Fruit fly (Drosophila melanogaster) whole organism, adult: ENCODE results near the gene CG33272.

ENCODE experiments used
- CG11617 ChIP-seq: fragments of 200-800 bp; sonication (Bioruptor generic); optimal IDR thresholded peaks from 2 replicates; lab custom pipeline; 2017; ENCODE audit warnings: mild to moderate bottlenecking, missing biosample characterization, missing genetic modification reagents, missing genetic modification characterization
- CG12768 ChIP-seq: fragments of 200-800 bp; sonication (Bioruptor generic); optimal IDR thresholded peaks from 2 replicates; lab custom pipeline; 2017; ENCODE audit warnings: missing biosample characterization, missing genetic modification characterization, mild to moderate bottlenecking, moderate library complexity, missing genetic modification reagents
- CG14711 ChIP-seq: fragments of 200-800 bp; sonication (Bioruptor generic); optimal IDR thresholded peaks from 2 replicates; lab custom pipeline; 2018; ENCODE audit warnings: missing biosample characterization, mild to moderate bottlenecking, missing genetic modification characterization, moderate library complexity
- CG1620 ChIP-seq: fragments of 200-800 bp; sonication (Bioruptor generic); optimal IDR thresholded peaks from 2 replicates; lab custom pipeline; 2016; ENCODE audit warnings: missing biosample characterization, missing genetic modification characterization
- CG33017 ChIP-seq: fragments of 200-800 bp; sonication (Bioruptor generic); optimal IDR thresholded peaks from 2 replicates; lab custom pipeline; 2018; ENCODE audit warnings: missing biosample characterization, mild to moderate bottlenecking, missing genetic modification characterization, moderate library complexity
- CG5204 ChIP-seq: fragments of 200-800 bp; sonication (Bioruptor generic); optimal IDR thresholded peaks from 2 replicates; lab custom pipeline; 2016; ENCODE audit warnings: missing biosample characterization, missing genetic modification characterization
- CG7045 ChIP-seq: fragments of 200-800 bp; sonication (Bioruptor generic); optimal IDR thresholded peaks from 2 replicates; lab custom pipeline; 2017; ENCODE audit warnings: missing biosample characterization, mild to moderate bottlenecking, missing genetic modification characterization
- CG7101 ChIP-seq: fragments of 200-800 bp; sonication (Bioruptor generic); optimal IDR thresholded peaks from 2 replicates; lab custom pipeline; 2018; ENCODE audit warnings: missing biosample characterization, mild to moderate bottlenecking, missing genetic modification characterization, moderate library complexity
- Clk ChIP-seq: fragments of 200-800 bp; sonication (Bioruptor generic); optimal IDR thresholded peaks from 2 replicates; lab custom pipeline; 2017; ENCODE audit warnings: missing biosample characterization, missing genetic modification characterization
- Crg-1 ChIP-seq: fragments of 200-800 bp; sonication (Bioruptor generic); optimal IDR thresholded peaks from 2 replicates; lab custom pipeline; 2016; ENCODE audit warnings: missing biosample characterization, missing genetic modification characterization
- Hr96 ChIP-seq: fragments of 200-800 bp; sonication (Bioruptor generic); optimal IDR thresholded peaks from 2 replicates; lab custom pipeline; 2016; ENCODE audit warnings: missing biosample characterization, missing genetic modification characterization
- Mnt ChIP-seq: fragments of 200-800 bp; sonication (Bioruptor generic); optimal IDR thresholded peaks from 2 replicates; lab custom pipeline; 2016; ENCODE audit warnings: missing biosample characterization, mild to moderate bottlenecking, missing genetic modification characterization
- bab1 ChIP-seq: fragments of 200-800 bp; sonication (Bioruptor generic); optimal IDR thresholded peaks from 3 replicates; lab custom pipeline; 2019; ENCODE audit warnings: missing biosample characterization, mild to moderate bottlenecking, missing genetic modification characterization, moderate library complexity
- cic ChIP-seq: fragments of 200-800 bp; sonication (Bioruptor generic); optimal IDR thresholded peaks from 2 replicates; lab custom pipeline; 2017; ENCODE audit warnings: missing biosample characterization, mild to moderate bottlenecking, missing genetic modification characterization, moderate library complexity
- cnc ChIP-seq, 2 experiments: fragments of >200 bp; optimal IDR thresholded peaks; 2 replicates each; lab custom pipeline; 2017
- kay ChIP-seq: fragments of 200-800 bp; sonication (Bioruptor generic); peaks from one replicate; lab custom pipeline; 2016; ENCODE audit warnings: missing biosample characterization, missing genetic modification characterization, borderline replicate concordance
- ovo ChIP-seq: fragments of 200-800 bp; sonication (Bioruptor generic); optimal IDR thresholded peaks from 2 replicates; lab custom pipeline; 2016; ENCODE audit warnings: missing biosample characterization, missing genetic modification characterization
- pad ChIP-seq: fragments of 200-800 bp; sonication (Bioruptor generic); optimal IDR thresholded peaks from 3 replicates; lab custom pipeline; 2017; ENCODE audit warnings: missing biosample characterization, missing genetic modification characterization, mild to moderate bottlenecking, moderate library complexity, missing genetic modification reagents
- tj ChIP-seq: fragments of 200-800 bp; sonication (Bioruptor generic); optimal IDR thresholded peaks from 3 replicates; lab custom pipeline; 2017; ENCODE audit warnings: missing biosample characterization, mild to moderate bottlenecking, missing genetic modification characterization, moderate library complexity
- toe ChIP-seq: fragments of 200-800 bp; sonication (Bioruptor generic); optimal IDR thresholded peaks from 2 replicates; lab custom pipeline; 2016; ENCODE audit warnings: missing biosample characterization, missing genetic modification characterization

Gene CG33272

dm6 chr3L:11474658-11475057, 35.7 kb downstream of the CG33272 start, which contains the start of gene Vha16-2:
Gene Vha16-2, plus strand, starts transcription at chr3L:11474958.
- no peak for TF ChIP-seq Mnt (GFP tag; lab: Kevin White, UChicago)
- no peak for TF ChIP-seq Hr96 (GFP tag; lab: Kevin White, UChicago)

- no peak for TF ChIP-seq CG7101 (tag; lab: Kevin White, UChicago)
- TF ChIP-seq cnc (optimal IDR thresholded peaks at IDR 0.05; lab: Kevin White, UChicago), result no peak
- TF ChIP-seq toe (GFP tag; lab: Kevin White, UChicago), result no peak
- TF ChIP-seq Mnt (GFP tag; lab: Kevin White, UChicago), result no peak
- no peak for TF ChIP-seq Hr96 (GFP tag; lab: Kevin White, UChicago)
- TF ChIP-seq CG14711, result no peak
- TF ChIP-seq CG1620 (GFP tag; lab: Kevin White, UChicago), result no peak
- TF ChIP-seq tj (GFP tag; lab: Kevin White, UChicago), result no peak
- no peak for TF ChIP-seq bab1 (GFP tag; lab: Kevin White, UChicago)
- no peak for TF ChIP-seq kay
- TF ChIP-seq CG7045 (GFP tag; lab: Kevin White, UChicago), result no peak
- TF ChIP-seq CG12768 (GFP tag; lab: Kevin White, UChicago), result no peak
These were observed 37.4 kb downstream of the CG33272 start, which contains the start of gene Vha16-3 for dm6 chr3L:11472991-11473390. Gene Vha16-3, plus strand, starts transcription at chr3L:11473291.

dm6 chr3L:11472388-11472787, 38.0 kb downstream of the CG33272 start:
- TF ChIP-seq tj (GFP tag; lab: Kevin White, UChicago) (no peak), CG5204 (GFP tag; lab: Kevin White, UChicago) (no peak), cic (GFP tag; lab: Kevin White, UChicago) (no peak), CG33017 (tag; lab: Kevin White, UChicago) (no peak), bab1 (GFP tag; lab: Kevin White, UChicago) (no peak), CG11617 (GFP tag; lab: Kevin White, UChicago) (no peak), toe (GFP tag; lab: Kevin White, UChicago) (no peak), pad (GFP tag; lab: Kevin White, UChicago) (no peak), CG12768 (GFP tag; lab: Kevin White, UChicago) (no peak), ovo (GFP tag; lab: Kevin White, UChicago) (no peak), Hr96 (GFP tag; lab: Kevin White, UChicago) (no peak), CG7045 (GFP tag; lab: Kevin White, UChicago) (no peak), CG1620 (GFP tag; lab: Kevin White, UChicago) (no peak), CG14711 (no peak), kay (no peak), CG7101 (tag; lab: Kevin White, UChicago) (no peak), cnc (optimal IDR thresholded peaks at IDR 0.05; lab: Kevin White, UChicago) (no peak), Mnt (GFP tag; lab: Kevin White, UChicago) (no peak), Clk (GFP tag; lab: Kevin White, UChicago) (no peak), Crg-1 (no peak)

- no peak for TF ChIP-seq toe (GFP tag; lab: Kevin White, UChicago)
- TF ChIP-seq cic (GFP tag; lab: Kevin White, UChicago), result no peak
- TF ChIP-seq CG7045 (GFP tag; lab: Kevin White, UChicago), result no peak
- TF ChIP-seq CG33017 (tag; lab: Kevin White, UChicago), result no peak
- TF ChIP-seq Crg-1, result no peak
- TF ChIP-seq kay, result no peak
- TF ChIP-seq CG1620 (GFP tag; lab: Kevin White, UChicago), result no peak
- TF ChIP-seq Mnt (GFP tag; lab: Kevin White, UChicago), result no peak
- no peak for TF ChIP-seq Hr96 (GFP tag; lab: Kevin White, UChicago)
- no peak for TF ChIP-seq CG14711
- no peak for TF ChIP-seq tj (GFP tag; lab: Kevin White, UChicago)
- TF ChIP-seq CG7101 (tag; lab: Kevin White, UChicago), result no peak
- TF ChIP-seq Clk (GFP tag; lab: Kevin White, UChicago), result no peak
- TF ChIP-seq ovo (GFP tag; lab: Kevin White, UChicago), result no peak
- TF ChIP-seq pad (GFP tag; lab: Kevin White, UChicago), result no peak
- no peak for TF ChIP-seq CG5204 (GFP tag; lab: Kevin White, UChicago)
- TF ChIP-seq cnc (optimal IDR thresholded peaks at IDR 0.05; lab: Kevin White, UChicago), result no peak
These were observed 43.4 kb downstream of the CG33272 start for dm6 chr3L:11466985-11467384.

- TF ChIP-seq Mnt (GFP tag; lab: Kevin White, UChicago) (no peak), cic (GFP tag; lab: Kevin White, UChicago) (no peak), CG11617 (GFP tag; lab: Kevin White, UChicago) (no peak), toe (GFP tag; lab: Kevin White, UChicago) (no peak), cnc (optimal IDR thresholded peaks at IDR 0.05; lab: Kevin White, UChicago) (no peak), bab1 (GFP tag; lab: Kevin White, UChicago) (no peak)
These were observed 44.9 kb downstream of the CG33272 start, which contains the start of gene Fum3 for dm6 chr3L:11465371-11465914. Gene Fum3, minus strand, starts transcription at chr3L:11465864.
